Fruit fly (Drosophila melanogaster): Measurements from ENCODE around the gene CG12105.

Gene CG12105

DNA sequence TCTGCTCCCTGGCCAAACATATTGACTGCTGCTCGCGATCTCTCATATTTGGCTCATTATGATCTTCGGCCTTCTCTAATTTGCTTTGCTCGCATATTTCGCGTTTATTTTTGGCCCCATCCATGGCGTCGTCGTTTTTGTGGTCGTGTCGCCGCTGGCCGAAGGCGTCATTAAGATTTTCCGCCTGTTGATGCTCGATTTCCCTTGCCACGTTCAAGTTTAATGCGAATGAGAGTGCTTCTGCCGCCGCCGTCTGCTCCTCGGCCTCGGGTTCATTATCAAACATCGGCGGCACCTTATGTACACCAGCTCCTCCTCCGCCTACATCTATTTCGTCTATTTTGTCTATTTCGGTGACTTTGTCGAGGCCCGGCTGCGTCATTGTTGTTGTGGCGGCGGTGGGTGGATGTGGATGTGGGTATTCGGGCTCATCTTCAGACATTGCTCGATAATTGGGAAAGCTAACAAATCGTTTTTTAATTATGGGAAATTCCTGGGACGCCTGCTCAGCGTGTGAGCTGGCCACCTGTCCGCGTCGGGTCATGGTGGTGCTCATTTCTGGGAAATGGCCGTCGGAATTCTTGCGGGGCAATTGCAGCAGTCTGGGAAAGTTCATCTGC is 1.0 kb downstream of the CG12105 start:
- TF ChIP-seq CG8632 (GFP tag; optimal IDR thresholded peaks at IDR 0.05) (no peak), svp (GFP tag) (peak; percentile 57), dsx (GFP tag; optimal IDR thresholded peaks at IDR 0.05; ENCODE audit: poor library complexity, severe bottlenecking) (no peak)

- TF ChIP-seq Met (GFP tag; optimal IDR thresholded peaks at IDR 0.05): no peak
- TF ChIP-seq CG7368 (GFP tag; optimal IDR thresholded peaks at IDR 0.05): no peak
- no peak for TF ChIP-seq Ets96B (tag; optimal IDR thresholded peaks at IDR 0.05)
- TF ChIP-seq esn (GFP tag; optimal IDR thresholded peaks at IDR 0.05): no peak
- no peak for TF ChIP-seq spab (GFP tag; optimal IDR thresholded peaks at IDR 0.05)
- TF ChIP-seq salr (GFP tag; optimal IDR thresholded peaks at IDR 0.05): no peak
- peak; percentile 23 for TF ChIP-seq Lpt (GFP tag; optimal IDR thresholded peaks at IDR 0.05)
- no peak for TF ChIP-seq OdsH (GFP tag; optimal IDR thresholded peaks at IDR 0.05)
- TF ChIP-seq Blimp-1 (GFP tag; optimal IDR thresholded peaks at IDR 0.05): no peak
- TF ChIP-seq CG32006 (GFP tag; optimal IDR thresholded peaks at IDR 0.05): peak; percentile 38
- TF ChIP-seq Eip78C (GFP tag): peak; percentile 77
- no peak for TF ChIP-seq fkh (GFP tag; optimal IDR thresholded peaks at IDR 0.05)
- no peak for TF ChIP-seq fd85E (GFP tag; optimal IDR thresholded peaks at IDR 0.05)
- no peak for TF ChIP-seq CG34406 (GFP tag; optimal IDR thresholded peaks at IDR 0.05)
- TF ChIP-seq CG10631 (GFP tag; optimal IDR thresholded peaks at IDR 0.05): peak; percentile 19
- no peak for TF ChIP-seq CG4318 (GFP tag; optimal IDR thresholded peaks at IDR 0.05)
- no peak for TF ChIP-seq fd59A (GFP tag; optimal IDR thresholded peaks at IDR 0.05)
- no peak for TF ChIP-seq CG6163 (GFP tag; IDR thresholded peaks at IDR 0.05)
- peak; percentile 21 for TF ChIP-seq net (GFP tag; optimal IDR thresholded peaks at IDR 0.05)
- TF ChIP-seq Hr4 (GFP tag; optimal IDR thresholded peaks at IDR 0.05): peak; percentile 42
- TF ChIP-seq vri (GFP tag; optimal IDR thresholded peaks at IDR 0.05): no peak
- peak; percentile 20 for TF ChIP-seq achi (GFP tag; optimal IDR thresholded peaks at IDR 0.05)
- no peak for TF ChIP-seq CG31627 (GFP tag; optimal IDR thresholded peaks at IDR 0.05)
- no peak; the same call in 1 of the 2 replicates for TF ChIP-seq CG11294 (GFP tag; IDR thresholded peaks at IDR 0.05)
- TF ChIP-seq CG11902 (GFP tag; optimal IDR thresholded peaks at IDR 0.05): no peak
- no peak for TF ChIP-seq CG6854 (GFP tag; optimal IDR thresholded peaks at IDR 0.05)
- no peak for TF ChIP-seq topi (GFP tag; optimal IDR thresholded peaks at IDR 0.05)
- no peak for TF ChIP-seq CG9139 (GFP tag; optimal IDR thresholded peaks at IDR 0.05)
- TF ChIP-seq Smox (GFP tag; optimal IDR thresholded peaks at IDR 0.05): no peak
- TF ChIP-seq Eip93F (GFP tag; optimal IDR thresholded peaks at IDR 0.05): no peak
- TF ChIP-seq acj6 (GFP tag; optimal IDR thresholded peaks at IDR 0.05): peak; percentile 11
- no peak for TF ChIP-seq pdm3 (GFP tag; optimal IDR thresholded peaks at IDR 0.05)
- no peak for TF ChIP-seq CG8632 (GFP tag; optimal IDR thresholded peaks at IDR 0.05)
- peak; percentile 52 for TF ChIP-seq svp (GFP tag)
- TF ChIP-seq CG15336 (GFP tag; IDR thresholded peaks at IDR 0.05): peak; percentile 46; the same call in 1 of the 2 replicates
- no peak for TF ChIP-seq cyc (GFP tag; optimal IDR thresholded peaks at IDR 0.05)
- TF ChIP-seq Hr38 (GFP tag; optimal IDR thresholded peaks at IDR 0.05): no peak
- no peak for TF ChIP-seq CG8319 (GFP tag; optimal IDR thresholded peaks at IDR 0.05)
- peak; percentile 9 for TF ChIP-seq Sox14 (GFP tag; optimal IDR thresholded peaks at IDR 0.05)
- no peak for TF ChIP-seq CG1621 (tag; optimal IDR thresholded peaks at IDR 0.05)
- no peak for TF ChIP-seq CG6276 (GFP tag; optimal IDR thresholded peaks at IDR 0.05)
- no peak for TF ChIP-seq ss (GFP tag; optimal IDR thresholded peaks at IDR 0.05)
- no peak for TF ChIP-seq Sox102F (GFP tag; optimal IDR thresholded peaks at IDR 0.05)
- peak; percentile 6 for TF ChIP-seq CG3919 (GFP tag; optimal IDR thresholded peaks at IDR 0.05)
- no peak for TF ChIP-seq Eip75B (GFP tag; optimal IDR thresholded peaks at IDR 0.05)
- peak; percentile 19; the same call in 1 of the 2 replicates for TF ChIP-seq Gug (GFP tag; IDR thresholded peaks at IDR 0.05)
- no peak for TF ChIP-seq Ets21C (GFP tag; optimal IDR thresholded peaks at IDR 0.05)
- no peak for TF ChIP-seq CG3032 (tag; optimal IDR thresholded peaks at IDR 0.05)
- no peak for TF ChIP-seq lz (GFP tag; optimal IDR thresholded peaks at IDR 0.05)
Observed at dm6 chr3L:1609611-1610010, 6.0 kb downstream of the CG12105 start.

All from whole organism, prepupa.